Worm (Caenorhabditis elegans): Measurements from ENCODE around the gene ubc-24.

DNA sequence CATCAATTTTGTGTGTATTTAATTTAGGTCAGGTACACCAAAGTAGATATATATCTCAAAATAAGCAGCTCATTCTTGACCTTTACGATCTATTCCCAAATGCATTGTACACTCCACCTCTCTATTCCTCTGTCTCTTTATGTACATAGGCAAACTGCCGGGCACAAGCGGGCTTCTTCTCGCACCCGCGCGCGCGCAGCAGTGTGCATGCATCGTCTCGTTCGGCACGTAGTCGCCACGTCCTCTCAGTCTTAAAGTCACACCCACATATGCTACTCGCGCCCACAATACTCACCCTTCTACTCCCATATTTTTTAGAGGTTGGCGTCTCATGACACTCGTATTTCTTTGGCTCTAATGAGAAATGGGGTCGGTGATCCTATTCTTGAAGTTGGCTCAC lies 46.0 kb downstream of the ubc-24 start:
- no peak for TF ChIP-seq nhr-25 (tag; optimal IDR thresholded peaks at IDR 0.05)
- TF ChIP-seq nhr-23 (tag; optimal IDR thresholded peaks at IDR 0.05): no peak
- TF ChIP-seq snpc-4 (tag; optimal IDR thresholded peaks at IDR 0.05): no peak
- TF ChIP-seq egl-27 (tag; optimal IDR thresholded peaks at IDR 0.05): no peak
- TF ChIP-seq R02D3.7 (tag; optimal IDR thresholded peaks at IDR 0.05): no peak
- no peak for TF ChIP-seq crh-2 (tag; optimal IDR thresholded peaks at IDR 0.05)
- no peak for TF ChIP-seq fos-1 (tag; optimal IDR thresholded peaks at IDR 0.05)
- TF ChIP-seq skn-1 (tag; optimal IDR thresholded peaks at IDR 0.05): no peak
- no peak for TF ChIP-seq elt-1 (tag; optimal IDR thresholded peaks at IDR 0.05)
- TF ChIP-seq sma-9 (GFP tag; optimal IDR thresholded peaks at IDR 0.05): no peak
- no peak for TF ChIP-seq sma-9 (tag; optimal IDR thresholded peaks at IDR 0.05)

Data from whole organism, L2 larva.